Worm (Caenorhabditis elegans) whole organism, midembryonic: ENCODE data around the gene F47E1.20.

Experiments
- T22C8.4 ChIP-seq: fragments of 200-800 bp; sonication (Bioruptor generic); IDR thresholded peaks from 2 replicates; pipeline ENCODE4 v1.3.6; 2022; ENCODE audit warnings: missing genetic modification characterization, missing compliant biosample characterization
- cog-1 ChIP-seq: sonication (generic microtip); optimal IDR thresholded peaks from 2 replicates; lab custom pipeline; 2016; ENCODE audit warnings: missing genetic modification characterization, missing compliant biosample characterization
- flt-1 ChIP-seq: fragments of 200-800 bp; sonication (Bioruptor generic); IDR thresholded peaks from 2 replicates; pipeline ENCODE4 v1.3.6; 2022; ENCODE audit warnings: missing genetic modification characterization, missing compliant biosample characterization
- klf-2 ChIP-seq: fragments of 200-800 bp; sonication (Bioruptor generic); conservative IDR thresholded peaks from 2 replicates; pipeline ENCODE4 v1.3.6; 2022; ENCODE audit warnings: missing genetic modification reagents, missing genetic modification characterization, missing compliant biosample characterization
- med-1 ChIP-seq: sonication (generic microtip); optimal IDR thresholded peaks from 2 replicates; lab custom pipeline; 2017; ENCODE audit warnings: missing genetic modification characterization, mild to moderate bottlenecking, missing compliant biosample characterization, antibody characterized with exemption, missing genetic modification reagents; ENCODE audit not compliant: insufficient read depth
- ref-1 ChIP-seq: fragments of 200-800 bp; sonication (Bioruptor generic); conservative IDR thresholded peaks from 2 replicates; pipeline ENCODE4 v1.3.6; 2022; ENCODE audit warnings: missing genetic modification reagents, missing genetic modification characterization, missing compliant biosample characterization
- tab-1 ChIP-seq: fragments of 200-800 bp; sonication (Bioruptor generic); IDR thresholded peaks from 2 replicates; pipeline ENCODE4 v1.3.6; 2022; ENCODE audit warnings: missing genetic modification characterization, missing compliant biosample characterization
- ztf-23 ChIP-seq: fragments of 200-800 bp; sonication (Bioruptor generic); IDR thresholded peaks from 2 replicates; pipeline ENCODE4 v1.3.6; 2022; ENCODE audit warnings: missing genetic modification reagents, missing genetic modification characterization, missing compliant biosample characterization
- ztf-29 ChIP-seq: fragments of 200-800 bp; sonication (Bioruptor generic); IDR thresholded peaks from 2 replicates; pipeline ENCODE4 v1.3.6; 2022; ENCODE audit warnings: missing genetic modification reagents, missing genetic modification characterization, missing compliant biosample characterization

F47E1.20 gene

DNA sequence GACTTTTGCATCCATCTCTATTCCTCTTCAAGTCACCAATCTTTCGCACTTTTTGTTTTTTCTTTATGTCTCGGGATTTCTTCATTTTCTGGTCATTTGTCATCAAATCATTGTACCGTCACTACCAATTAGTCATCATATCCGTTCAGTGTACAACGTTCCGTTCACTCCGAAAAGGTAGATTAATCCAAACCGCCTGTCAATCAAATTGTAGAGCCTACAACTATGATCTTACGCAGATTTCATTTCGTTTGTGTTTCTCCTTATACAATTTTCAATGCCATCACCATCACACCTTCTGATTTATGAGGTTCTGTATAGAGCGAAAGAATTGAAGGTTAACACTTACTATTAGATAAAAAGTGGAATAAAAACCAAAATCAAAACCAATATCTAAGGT, 37.1 kb downstream of the F47E1.20 start:
- no peak for TF ChIP-seq flt-1 (GFP tag; lab: Robert Waterston, UW)
- TF ChIP-seq cog-1 (tag; lab: Kevin White, UChicago) = no peak
- TF ChIP-seq med-1 (GFP tag; lab: Kevin White, UChicago) = no peak
- TF ChIP-seq ztf-29 (GFP tag; lab: Robert Waterston, UW) = no peak
- TF ChIP-seq klf-2 (GFP tag; lab: Robert Waterston, UW) = no peak
- no peak for TF ChIP-seq T22C8.4 (GFP tag; lab: Robert Waterston, UW)
- TF ChIP-seq ref-1 (GFP tag; lab: Robert Waterston, UW) = no peak
- no peak for TF ChIP-seq tab-1
- TF ChIP-seq ztf-23 (GFP tag; lab: Robert Waterston, UW) = no peak

DNA sequence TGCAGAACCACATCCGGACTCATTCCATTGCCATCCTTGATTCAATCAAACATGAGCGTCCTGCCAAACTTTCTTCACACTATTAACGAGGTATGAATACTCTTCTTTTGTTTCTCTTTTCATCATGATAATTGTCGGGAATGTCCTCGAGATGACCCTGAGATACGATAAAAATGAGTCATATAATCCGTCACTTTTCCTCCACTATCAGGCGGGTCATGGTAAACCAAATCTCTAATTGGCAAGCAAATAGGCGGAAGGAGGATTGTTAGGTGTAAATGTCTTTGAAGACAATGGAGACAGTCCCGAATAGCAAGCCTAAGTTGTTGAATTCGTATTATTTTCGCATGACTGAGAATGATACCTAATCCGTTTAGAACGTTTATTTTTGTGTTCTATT, 39.9 kb downstream of the F47E1.20 start:
- TF ChIP-seq ztf-29 (GFP tag; lab: Robert Waterston, UW) = no peak
- TF ChIP-seq klf-2 (GFP tag; lab: Robert Waterston, UW) = no peak
- no peak for TF ChIP-seq ref-1 (GFP tag; lab: Robert Waterston, UW)
- TF ChIP-seq ztf-23 (GFP tag; lab: Robert Waterston, UW) = no peak
- TF ChIP-seq cog-1 (tag; lab: Kevin White, UChicago) = no peak
- TF ChIP-seq tab-1 = no peak
- TF ChIP-seq med-1 (GFP tag; lab: Kevin White, UChicago) = no peak
- TF ChIP-seq T22C8.4 (GFP tag; lab: Robert Waterston, UW) = no peak
- TF ChIP-seq flt-1 (GFP tag; lab: Robert Waterston, UW) = no peak

DNA sequence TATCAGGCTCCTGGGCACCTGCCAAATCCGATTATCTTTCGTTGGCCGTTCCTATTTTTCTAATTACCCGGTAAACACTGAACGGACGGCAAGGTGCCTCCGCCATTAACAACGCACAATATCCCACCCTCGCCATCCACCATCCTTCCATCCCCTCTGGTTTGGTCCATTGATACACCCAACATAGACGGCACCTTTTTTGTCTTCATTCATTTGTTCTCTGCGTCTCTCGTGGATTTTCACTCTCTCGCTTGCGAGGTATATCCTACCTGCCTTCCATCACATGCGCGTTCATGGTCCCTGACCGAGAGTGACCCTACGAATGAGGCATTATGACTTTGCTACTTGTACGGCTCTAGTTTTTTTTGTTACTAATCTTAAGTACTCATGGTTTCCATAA, 40.8 kb downstream of the F47E1.20 start:
- TF ChIP-seq tab-1 (0 out of 2 replicates have a peak, but pooled peaks have one; percentile 16), ztf-29 (GFP tag; lab: Robert Waterston, UW) (no peak), flt-1 (GFP tag; lab: Robert Waterston, UW) (0 out of 2 replicates have a peak, but pooled peaks have one; percentile 8)

DNA sequence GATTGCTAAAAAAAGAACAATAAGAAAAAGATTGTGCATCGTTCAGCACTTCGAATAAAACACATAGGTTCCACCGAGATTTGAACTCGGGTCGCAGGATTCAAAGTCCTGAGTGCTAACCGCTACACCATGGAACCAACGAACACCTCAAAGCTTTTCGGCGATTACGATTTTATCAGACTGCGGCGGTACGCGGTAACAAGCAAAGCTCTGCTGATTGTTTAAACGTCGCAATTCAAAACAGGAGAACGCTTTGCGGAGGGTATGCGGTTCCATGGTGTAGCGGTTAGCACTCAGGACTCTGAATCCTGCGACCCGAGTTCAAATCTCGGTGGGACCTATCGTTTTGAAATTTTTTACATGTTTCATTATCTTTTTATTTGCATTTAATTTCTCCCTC, 41.8 kb downstream of the F47E1.20 start:
- TF ChIP-seq tab-1 = peak; percentile 57; the same call in 1 of the 2 replicates

DNA sequence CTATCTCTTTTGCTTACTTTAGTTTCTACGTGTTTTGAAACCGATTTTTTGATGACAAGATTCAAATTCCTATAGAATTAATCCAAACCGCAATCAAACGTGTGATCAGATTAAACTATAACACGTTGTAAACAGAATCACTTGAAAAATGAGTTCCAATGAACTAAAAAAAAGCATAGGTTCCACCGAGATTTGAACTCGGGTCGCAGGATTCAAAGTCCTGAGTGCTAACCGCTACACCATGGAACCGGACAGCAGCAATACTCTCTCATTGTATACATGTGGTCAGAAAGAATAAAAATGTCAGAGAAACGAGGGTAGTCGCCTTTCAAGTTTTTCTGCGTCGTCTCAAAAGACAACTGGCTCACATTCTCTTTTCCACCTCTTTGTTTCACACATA, 42.6 kb downstream of the F47E1.20 start:
- TF ChIP-seq flt-1 (GFP tag; lab: Robert Waterston, UW) (peak; percentile 81), ref-1 (GFP tag; lab: Robert Waterston, UW) (no peak), ztf-23 (GFP tag; lab: Robert Waterston, UW) (peak; percentile 76), cog-1 (tag; lab: Kevin White, UChicago) (no peak), tab-1 (no peak; the same call in 1 of the 2 replicates), klf-2 (GFP tag; lab: Robert Waterston, UW) (peak; percentile 67), ztf-29 (GFP tag; lab: Robert Waterston, UW) (0 out of 2 replicates have a peak, but pooled peaks have one; percentile 24), med-1 (GFP tag; lab: Kevin White, UChicago) (peak; percentile 13), T22C8.4 (GFP tag; lab: Robert Waterston, UW) (peak; percentile 53)

DNA sequence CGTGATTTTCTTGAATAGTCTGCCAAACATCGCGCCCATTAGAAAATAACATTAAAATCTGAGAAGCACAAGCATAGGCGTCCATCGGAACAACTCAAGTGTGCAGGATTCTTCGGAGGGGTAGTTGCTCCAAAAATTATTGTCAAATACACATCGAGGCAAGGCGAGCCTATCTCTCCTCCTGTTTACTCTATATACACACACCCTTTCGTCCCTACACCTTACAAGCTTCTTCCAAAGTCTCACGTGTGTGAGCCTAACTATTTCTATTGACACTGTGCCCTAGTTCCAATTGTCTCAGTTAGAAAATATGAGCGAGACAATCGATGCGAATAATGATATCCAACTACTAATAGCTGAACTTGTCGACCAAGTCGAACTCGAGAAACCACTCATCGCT, 43.1 kb downstream of the F47E1.20 start:
- TF ChIP-seq ztf-23 (GFP tag; lab: Robert Waterston, UW) = no peak
- no peak for TF ChIP-seq klf-2 (GFP tag; lab: Robert Waterston, UW)
- TF ChIP-seq ztf-29 (GFP tag; lab: Robert Waterston, UW) = no peak
- TF ChIP-seq T22C8.4 (GFP tag; lab: Robert Waterston, UW) = no peak
- no peak for TF ChIP-seq flt-1 (GFP tag; lab: Robert Waterston, UW)
- TF ChIP-seq ref-1 (GFP tag; lab: Robert Waterston, UW) = no peak
- TF ChIP-seq tab-1 = no peak
- TF ChIP-seq cog-1 (tag; lab: Kevin White, UChicago) = no peak
- TF ChIP-seq med-1 (GFP tag; lab: Kevin White, UChicago) = no peak

DNA sequence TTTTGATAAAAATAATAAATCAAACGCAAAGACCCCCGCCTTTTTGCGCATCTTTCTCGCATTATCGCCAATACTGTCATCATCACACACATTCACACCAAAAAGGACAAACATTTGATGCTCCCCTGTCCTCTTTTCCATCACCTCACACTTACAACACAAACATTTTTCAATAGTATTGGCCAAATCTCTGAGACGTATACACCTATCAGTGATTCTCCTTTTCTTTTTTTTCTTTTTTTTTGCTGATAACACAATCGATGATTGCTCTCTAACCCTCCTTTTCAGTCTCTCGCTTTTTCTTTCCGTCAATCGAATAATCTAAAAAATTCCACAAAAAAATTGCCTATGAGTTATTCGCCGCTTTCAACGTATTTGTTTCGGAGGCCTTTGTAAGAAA, 48.1 kb downstream of the F47E1.20 start:
- TF ChIP-seq ztf-23 (GFP tag; lab: Robert Waterston, UW) = no peak

DNA sequence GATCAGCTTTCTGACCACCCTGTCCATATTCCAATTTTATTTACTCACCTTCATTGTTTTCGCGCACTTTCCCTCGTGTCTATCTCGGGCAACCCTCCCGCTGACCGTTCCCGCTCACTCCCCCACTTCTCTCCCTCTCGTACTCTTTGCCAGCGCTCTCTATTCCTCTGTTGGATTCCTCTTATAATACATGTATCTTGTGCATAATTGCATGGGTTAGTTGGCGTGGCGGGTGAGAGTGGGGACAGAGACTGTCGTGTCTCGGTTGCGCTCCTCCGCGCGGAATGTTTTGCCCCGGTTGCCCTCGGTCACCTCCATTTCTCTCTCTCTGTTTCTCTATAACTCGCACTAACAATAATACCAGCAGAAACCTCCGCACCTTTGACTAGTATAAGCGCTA, 53.4 kb downstream of the F47E1.20 start:
- TF ChIP-seq flt-1 (GFP tag; lab: Robert Waterston, UW) (peak; percentile 58; the same call in 1 of the 2 replicates), cog-1 (tag; lab: Kevin White, UChicago) (peak; percentile 49), ztf-23 (GFP tag; lab: Robert Waterston, UW) (0 out of 2 replicates have a peak, but pooled peaks have one; percentile 57), T22C8.4 (GFP tag; lab: Robert Waterston, UW) (no peak), med-1 (GFP tag; lab: Kevin White, UChicago) (no peak), tab-1 (0 out of 2 replicates have a peak, but pooled peaks have one; percentile 62)

DNA sequence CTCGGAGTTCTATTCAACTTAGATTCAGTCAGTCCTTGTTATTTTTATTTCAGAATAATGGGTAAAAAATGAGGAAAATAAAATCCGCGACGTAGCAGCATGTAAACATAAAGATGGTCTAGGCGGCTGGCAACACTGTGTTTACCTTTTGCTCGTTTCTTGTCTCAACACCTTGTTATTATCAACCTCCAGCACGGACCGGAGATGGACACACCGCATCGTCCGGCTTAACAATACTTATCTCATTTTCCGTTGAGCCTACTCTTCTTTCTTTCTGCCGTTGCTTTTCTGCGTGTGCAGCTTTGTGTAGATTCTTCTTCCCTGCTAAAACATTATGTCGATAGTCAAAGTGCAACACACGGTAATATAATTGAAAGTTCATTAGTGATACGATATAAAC, 54.3 kb downstream of the F47E1.20 start:
- TF ChIP-seq ref-1 (GFP tag; lab: Robert Waterston, UW) (no peak), cog-1 (tag; lab: Kevin White, UChicago) (no peak), T22C8.4 (GFP tag; lab: Robert Waterston, UW) (no peak), klf-2 (GFP tag; lab: Robert Waterston, UW) (no peak), ztf-23 (GFP tag; lab: Robert Waterston, UW) (no peak), flt-1 (GFP tag; lab: Robert Waterston, UW) (no peak), ztf-29 (GFP tag; lab: Robert Waterston, UW) (no peak), tab-1 (no peak), med-1 (GFP tag; lab: Kevin White, UChicago) (no peak)

DNA sequence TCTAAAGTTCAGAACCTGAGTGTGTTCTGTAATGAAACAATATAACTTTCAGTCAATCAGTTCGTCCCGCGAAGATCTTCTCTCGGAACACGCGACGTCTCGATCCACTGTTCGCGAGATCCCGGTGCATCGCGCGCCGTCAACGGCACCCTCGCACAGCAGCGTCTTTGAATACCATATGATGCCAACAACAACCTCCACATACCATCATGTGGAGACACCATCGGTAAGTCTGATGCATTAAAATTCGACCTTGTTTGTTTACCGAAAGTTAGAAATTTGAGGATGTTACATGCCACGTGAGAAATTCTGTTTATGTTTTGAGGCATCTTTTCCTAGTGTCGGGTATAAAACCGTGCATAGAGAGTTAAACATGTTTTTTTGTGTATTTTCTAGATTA, 54.8 kb downstream of the F47E1.20 start:
- TF ChIP-seq ztf-23 (GFP tag; lab: Robert Waterston, UW) = no peak
- no peak for TF ChIP-seq cog-1 (tag; lab: Kevin White, UChicago)
- TF ChIP-seq med-1 (GFP tag; lab: Kevin White, UChicago) = no peak
- no peak for TF ChIP-seq ztf-29 (GFP tag; lab: Robert Waterston, UW)
- TF ChIP-seq klf-2 (GFP tag; lab: Robert Waterston, UW) = no peak
